Fruit fly (Drosophila melanogaster) whole organism, wandering third instar larva: ENCODE measurements around the gene PGRP-SD.

ENCODE experiments used
- Hr78 ChIP-seq: fragments of >200 bp; optimal IDR thresholded peaks from 2 replicates; lab custom pipeline; 2017; ENCODE audit warnings: missing biosample characterization, missing genetic modification characterization
- Hr83 ChIP-seq: fragments of 200-300 bp; sonication (Bioruptor generic); optimal IDR thresholded peaks from 2 replicates; lab custom pipeline; 2016; ENCODE audit warnings: missing biosample characterization, mild to moderate bottlenecking, missing genetic modification characterization, moderate library complexity; ENCODE audit not compliant: poor library complexity, severe bottlenecking
- Sp1 ChIP-seq: fragments of 200-800 bp; sonication (Bioruptor generic); optimal IDR thresholded peaks from 3 replicates; lab custom pipeline; 2019; ENCODE audit warnings: missing biosample characterization, mild to moderate bottlenecking, missing genetic modification characterization, moderate library complexity
- h ChIP-seq: fragments of 200-800 bp; sonication (Bioruptor generic); optimal IDR thresholded peaks from 3 replicates; lab custom pipeline; 2016; ENCODE audit warnings: missing biosample characterization, mild to moderate bottlenecking, missing genetic modification characterization

DNA sequence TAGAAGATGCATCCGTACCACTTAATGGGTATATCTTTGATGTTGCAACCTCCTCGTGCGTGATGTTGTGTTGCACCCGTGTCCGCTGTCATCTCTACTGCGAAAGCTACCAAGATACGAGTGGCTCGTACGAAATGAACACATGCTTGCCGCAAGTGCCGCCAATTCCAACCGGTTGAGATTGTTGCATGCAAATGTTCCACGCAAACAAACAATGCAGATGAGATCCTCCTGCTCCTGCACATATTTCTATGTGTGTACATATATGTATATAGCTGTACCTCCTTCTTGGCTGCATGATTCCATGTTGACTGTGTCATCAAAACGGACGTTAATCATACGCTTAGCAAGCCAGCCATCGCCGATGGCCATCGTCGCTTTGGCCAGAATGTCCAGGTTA is 20.9 kb upstream of the PGRP-SD start:
- TF ChIP-seq Hr83 (no peak), h (no peak), Hr78 (GFP tag; lab: Kevin White, UChicago) (no peak), Sp1 (no peak)
